Worm (Caenorhabditis elegans) whole organism, L4 larva: Measurements from ENCODE around the gene nhr-48.

ENCODE experiments used
- fos-1 ChIP-seq: fragments of 150-350 bp; optimal IDR thresholded peaks from 2 replicates; lab custom pipeline; 2014; ENCODE audit warnings: missing biosample characterization, missing genetic modification characterization
- pha-4 ChIP-seq, 2 experiments: fragments of 150-350 bp in 1 of 2; fragments of 200-800 bp in 1 of 2; sonication (Bioruptor generic) in 1 of 2; IDR thresholded peaks in 1 of 2; optimal IDR thresholded peaks in 1 of 2; 2 replicates each; pipeline versions ENCODE4 v1.3.6 to Lab custom; 2014 to 2022; ENCODE audit warnings: missing genetic modification characterization in 2 of 2, missing genetic modification reagents in 2 of 2, missing biosample characterization in 1 of 2, missing compliant biosample characterization in 1 of 2

ce11 chrX:15696400-15696799 lies 11.6 kb upstream of the nhr-48 start, which contains the start of gene ZK662.2:
- no peak for TF ChIP-seq pha-4 (GFP tag; IDR thresholded peaks at IDR 0.05; lab: Robert Waterston, UW)
- no peak for TF ChIP-seq pha-4 (tag; optimal IDR thresholded peaks at IDR 0.05; lab: Kevin White, UChicago)
- TF ChIP-seq fos-1 (tag; lab: Kevin White, UChicago) = no peak
